Worm (Caenorhabditis elegans): ENCODE measurements around the gene F40G9.14.

ce11 chrIII:134194-134593, 43.4 kb downstream of the F40G9.14 start, which contains the start of gene pals-25:
- TF ChIP-seq lin-13 (tag; optimal IDR thresholded peaks at IDR 0.05) (no peak), M03D4.4 (tag; optimal IDR thresholded peaks at IDR 0.05) (no peak), snpc-4 (tag; optimal IDR thresholded peaks at IDR 0.05) (no peak), sptf-1 (tag; optimal IDR thresholded peaks at IDR 0.05) (no peak), nhr-76 (tag; optimal IDR thresholded peaks at IDR 0.05) (no peak), lin-32 (GFP tag; optimal IDR thresholded peaks at IDR 0.05) (no peak), zip-8 (tag; optimal IDR thresholded peaks at IDR 0.05) (no peak), mls-2 (tag; optimal IDR thresholded peaks at IDR 0.05) (no peak), ces-1 (GFP tag; optimal IDR thresholded peaks at IDR 0.05) (no peak), unc-62 (GFP tag; optimal IDR thresholded peaks at IDR 0.05) (no peak)
